Worm (Caenorhabditis elegans) whole organism, midembryonic: ENCODE measurements around the gene ipla-1.
A peak's percentile ranks its signal among the peaks of the same experiment; 100 is the strongest.

Source experiments
- T22C8.4 ChIP-seq: fragments of 200-800 bp; sonication (Bioruptor generic); IDR thresholded peaks from 2 replicates; pipeline ENCODE4 v1.3.6; 2022; ENCODE audit warnings: missing genetic modification characterization, missing compliant biosample characterization
- cog-1 ChIP-seq: sonication (generic microtip); optimal IDR thresholded peaks from 2 replicates; lab custom pipeline; 2016; ENCODE audit warnings: missing genetic modification characterization, missing compliant biosample characterization
- flt-1 ChIP-seq: fragments of 200-800 bp; sonication (Bioruptor generic); IDR thresholded peaks from 2 replicates; pipeline ENCODE4 v1.3.6; 2022; ENCODE audit warnings: missing genetic modification characterization, missing compliant biosample characterization
- klf-2 ChIP-seq: fragments of 200-800 bp; sonication (Bioruptor generic); conservative IDR thresholded peaks from 2 replicates; pipeline ENCODE4 v1.3.6; 2022; ENCODE audit warnings: missing genetic modification reagents, missing genetic modification characterization, missing compliant biosample characterization
- med-1 ChIP-seq: sonication (generic microtip); optimal IDR thresholded peaks from 2 replicates; lab custom pipeline; 2017; ENCODE audit warnings: missing genetic modification characterization, mild to moderate bottlenecking, missing compliant biosample characterization, antibody characterized with exemption, missing genetic modification reagents; ENCODE audit not compliant: insufficient read depth
- ref-1 ChIP-seq: fragments of 200-800 bp; sonication (Bioruptor generic); conservative IDR thresholded peaks from 2 replicates; pipeline ENCODE4 v1.3.6; 2022; ENCODE audit warnings: missing genetic modification reagents, missing genetic modification characterization, missing compliant biosample characterization
- tab-1 ChIP-seq: fragments of 200-800 bp; sonication (Bioruptor generic); IDR thresholded peaks from 2 replicates; pipeline ENCODE4 v1.3.6; 2022; ENCODE audit warnings: missing genetic modification characterization, missing compliant biosample characterization
- ztf-23 ChIP-seq: fragments of 200-800 bp; sonication (Bioruptor generic); IDR thresholded peaks from 2 replicates; pipeline ENCODE4 v1.3.6; 2022; ENCODE audit warnings: missing genetic modification reagents, missing genetic modification characterization, missing compliant biosample characterization
- ztf-29 ChIP-seq: fragments of 200-800 bp; sonication (Bioruptor generic); IDR thresholded peaks from 2 replicates; pipeline ENCODE4 v1.3.6; 2022; ENCODE audit warnings: missing genetic modification reagents, missing genetic modification characterization, missing compliant biosample characterization

The ipla-1 gene

DNA sequence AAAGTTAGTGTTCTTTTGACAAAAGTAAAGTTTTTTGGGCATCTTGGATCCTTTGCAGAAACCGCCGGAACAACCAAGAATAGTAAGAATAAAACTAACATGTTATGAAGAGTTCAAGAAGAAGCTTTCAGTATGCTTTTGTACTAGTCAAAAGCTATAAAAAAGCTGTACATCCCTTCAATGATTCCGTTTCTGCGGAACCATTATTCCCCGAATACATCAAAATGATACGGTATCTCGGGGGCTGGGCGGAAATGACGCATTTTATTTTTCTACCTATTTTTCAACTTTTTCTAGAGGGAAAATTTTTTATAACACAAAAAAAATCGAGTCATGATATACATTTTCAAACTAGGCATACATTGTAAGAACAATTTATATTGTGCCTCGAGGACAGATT is 18.5 kb upstream of the ipla-1 start, which contains the start of gene clec-138:
Gene clec-138 (minus strand): TSS at position 101 of the 400 bp plus-strand sequence.
- no peak for TF ChIP-seq T22C8.4 (GFP tag; lab: Robert Waterston, UW)
- no peak for TF ChIP-seq cog-1 (tag; lab: Kevin White, UChicago)
- TF ChIP-seq tab-1 (GFP tag; lab: Robert Waterston, UW) = no peak
- no peak for TF ChIP-seq ztf-29
- no peak for TF ChIP-seq ref-1 (GFP tag; lab: Robert Waterston, UW)

DNA sequence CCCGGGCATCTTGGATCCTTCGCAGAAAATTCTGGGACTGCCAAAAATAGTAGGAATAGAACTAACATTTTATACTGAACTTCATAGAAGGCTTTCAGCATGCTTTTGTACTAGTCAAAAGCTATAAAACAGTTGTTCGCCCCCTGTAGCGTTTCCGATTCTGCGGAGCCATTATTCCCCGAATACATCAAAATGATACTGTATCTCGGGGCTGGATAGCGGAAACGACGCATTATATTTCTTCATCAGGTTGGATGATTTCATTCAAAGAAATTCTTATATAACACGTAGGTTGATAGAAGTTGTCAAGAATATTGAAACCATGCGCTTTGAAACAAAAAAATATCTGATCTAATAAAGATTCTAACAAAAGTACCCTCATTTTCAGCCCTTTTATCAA is 16.8 kb upstream of the ipla-1 start, which contains the start of gene clec-137:
Gene clec-137 (minus strand): TSS at position 101 of the 400 bp plus-strand sequence.
- no peak for TF ChIP-seq cog-1 (tag; lab: Kevin White, UChicago)
- TF ChIP-seq ztf-29 = no peak
- no peak for TF ChIP-seq med-1 (GFP tag; lab: Kevin White, UChicago)
- no peak for TF ChIP-seq T22C8.4 (GFP tag; lab: Robert Waterston, UW)
- no peak for TF ChIP-seq flt-1 (GFP tag; lab: Robert Waterston, UW)

DNA sequence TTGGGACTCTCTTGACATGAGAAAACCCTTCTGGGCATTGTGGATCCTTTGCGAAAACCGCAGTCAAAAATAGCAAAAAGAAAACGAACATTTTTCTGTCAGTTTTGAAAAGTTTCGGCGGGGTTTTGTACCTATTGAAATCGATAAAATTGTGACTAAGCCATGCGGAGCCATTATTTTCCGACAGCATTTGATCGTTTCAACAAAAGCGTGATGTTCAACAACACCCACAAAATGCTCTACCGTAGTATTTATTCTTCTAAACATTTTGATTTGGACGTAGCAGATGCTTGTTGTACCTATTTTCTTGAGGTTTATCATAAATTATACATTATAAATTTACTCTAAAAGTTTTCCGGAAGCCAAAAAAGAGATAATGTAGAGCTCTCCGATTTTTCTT is 15.3 kb upstream of the ipla-1 start, which contains the start of gene clec-136:
Gene clec-136 (minus strand): TSS at position 101 of the 400 bp plus-strand sequence.
- TF ChIP-seq T22C8.4 (GFP tag; lab: Robert Waterston, UW) (no peak), cog-1 (tag; lab: Kevin White, UChicago) (no peak), flt-1 (GFP tag; lab: Robert Waterston, UW) (no peak), ztf-23 (GFP tag; lab: Robert Waterston, UW) (no peak), ztf-29 (no peak), tab-1 (GFP tag; lab: Robert Waterston, UW) (no peak), med-1 (GFP tag; lab: Kevin White, UChicago) (no peak), klf-2 (no peak), ref-1 (GFP tag; lab: Robert Waterston, UW) (no peak)

DNA sequence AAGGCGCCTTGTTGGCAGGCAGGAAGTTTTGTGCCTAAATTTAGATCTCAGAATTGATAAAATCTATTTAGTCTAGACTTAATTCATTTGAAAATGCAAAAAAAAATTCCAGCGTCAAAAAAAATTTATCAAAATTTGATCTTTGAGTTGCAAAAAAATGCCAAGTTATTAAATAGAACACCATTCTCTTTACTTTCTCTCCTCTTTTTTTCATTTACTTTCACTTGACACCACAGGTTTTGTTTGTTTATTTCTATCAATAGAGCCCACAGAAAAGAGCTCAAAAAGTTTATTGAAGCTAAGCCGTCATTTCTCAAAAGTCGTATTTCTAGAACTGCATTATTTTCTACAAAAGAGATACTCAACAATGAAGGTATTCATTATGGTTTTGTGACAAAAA is 11.5 kb upstream of the ipla-1 start, which contains the start of gene pqn-35:
Gene pqn-35 (plus strand): TSS at position 301 of the 400 bp plus-strand sequence.
- no peak for TF ChIP-seq tab-1 (GFP tag; lab: Robert Waterston, UW)
- TF ChIP-seq ztf-23 (GFP tag; lab: Robert Waterston, UW) = no peak
- no peak for TF ChIP-seq med-1 (GFP tag; lab: Kevin White, UChicago)
- no peak for TF ChIP-seq klf-2
- no peak for TF ChIP-seq ref-1 (GFP tag; lab: Robert Waterston, UW)
- TF ChIP-seq flt-1 (GFP tag; lab: Robert Waterston, UW) = no peak
- no peak for TF ChIP-seq ztf-29
- TF ChIP-seq cog-1 (tag; lab: Kevin White, UChicago) = no peak
- TF ChIP-seq T22C8.4 (GFP tag; lab: Robert Waterston, UW) = no peak

DNA sequence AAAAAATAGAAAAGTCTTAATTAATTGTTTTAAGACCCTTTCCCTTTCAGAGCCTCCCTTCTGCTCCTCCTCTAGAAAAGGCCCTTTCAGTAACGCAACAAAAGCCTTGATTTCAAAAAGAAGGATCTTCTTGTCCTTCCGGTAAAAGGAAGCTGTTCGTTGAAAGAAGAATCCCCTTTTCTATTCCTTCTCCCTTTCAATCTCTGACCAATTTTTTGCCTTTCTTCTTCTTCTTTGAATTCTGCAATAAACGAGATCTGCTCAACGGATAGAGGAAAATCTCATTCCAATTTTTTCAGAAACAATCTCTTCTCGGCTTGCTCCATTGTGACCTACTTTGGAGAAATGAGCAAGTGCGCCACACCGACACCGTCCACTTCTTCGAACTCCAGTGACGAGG is 6.9 kb upstream of the ipla-1 start, which contains the start of gene F35D11.3:
Gene F35D11.3 (plus strand): TSS at position 300 of the 400 bp plus-strand sequence.
- TF ChIP-seq flt-1 (GFP tag; lab: Robert Waterston, UW) (no peak), klf-2 (no peak), cog-1 (tag; lab: Kevin White, UChicago) (no peak), med-1 (GFP tag; lab: Kevin White, UChicago) (no peak), tab-1 (GFP tag; lab: Robert Waterston, UW) (no peak), T22C8.4 (GFP tag; lab: Robert Waterston, UW) (no peak), ztf-29 (no peak), ref-1 (GFP tag; lab: Robert Waterston, UW) (no peak), ztf-23 (GFP tag; lab: Robert Waterston, UW) (no peak)

DNA sequence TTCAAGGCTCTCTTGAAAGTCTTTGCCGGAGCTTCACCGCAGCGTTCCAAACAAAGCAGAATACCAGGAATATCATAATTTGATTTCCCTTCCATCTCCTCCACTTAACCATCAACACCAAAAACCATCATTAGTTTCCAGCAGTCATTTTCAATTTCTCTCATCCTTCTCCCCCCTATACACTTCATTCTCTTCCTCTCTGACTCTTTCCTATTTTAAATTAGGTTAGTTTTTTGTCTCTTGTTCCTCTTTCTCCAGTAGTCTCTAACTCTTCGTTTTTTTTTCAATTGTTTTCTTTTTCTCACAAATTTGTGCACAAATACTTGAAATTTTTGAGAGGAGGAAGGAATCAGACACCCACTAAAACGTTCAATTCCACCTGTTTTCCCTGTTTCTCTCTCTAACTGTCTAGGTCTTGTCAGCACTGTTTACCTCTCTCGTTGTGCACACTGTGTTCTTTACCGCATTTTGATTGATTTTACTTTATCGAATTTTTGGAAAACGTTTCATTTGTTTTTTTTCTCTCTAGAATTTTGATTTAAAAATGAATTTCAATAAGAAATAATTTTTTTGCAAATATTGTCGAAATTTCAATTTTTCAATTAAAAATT is 5.6 kb upstream of the ipla-1 start:
- no peak for TF ChIP-seq med-1 (GFP tag; lab: Kevin White, UChicago)
- no peak for TF ChIP-seq ztf-23 (GFP tag; lab: Robert Waterston, UW)
- no peak for TF ChIP-seq T22C8.4 (GFP tag; lab: Robert Waterston, UW)
- no peak for TF ChIP-seq cog-1 (tag; lab: Kevin White, UChicago)
- TF ChIP-seq ztf-29 = no peak
- TF ChIP-seq tab-1 (GFP tag; lab: Robert Waterston, UW) = no peak
- TF ChIP-seq klf-2 = no peak
- no peak for TF ChIP-seq ref-1 (GFP tag; lab: Robert Waterston, UW)
- TF ChIP-seq flt-1 (GFP tag; lab: Robert Waterston, UW) = no peak

DNA sequence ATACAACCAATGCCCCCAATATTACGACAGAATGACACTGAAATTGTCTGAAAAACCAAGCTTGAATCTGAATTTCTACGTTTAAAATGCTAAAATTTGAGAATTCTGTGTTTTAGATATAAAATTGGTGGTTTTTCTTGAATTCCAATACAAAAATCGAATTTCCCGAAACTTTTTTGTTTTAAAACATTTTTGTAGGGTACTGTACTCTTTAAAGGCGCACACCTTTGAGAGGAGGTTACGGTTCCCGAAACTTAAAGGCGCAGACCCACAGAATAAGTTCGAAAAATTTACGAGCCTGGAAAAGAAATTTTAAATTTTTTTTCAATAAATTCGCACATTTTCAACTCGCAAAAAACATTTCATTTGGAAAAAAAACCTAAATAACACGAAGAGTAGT is 3.5 kb upstream of the ipla-1 start:
- TF ChIP-seq ztf-23 (GFP tag; lab: Robert Waterston, UW) (no peak), T22C8.4 (GFP tag; lab: Robert Waterston, UW) (no peak), tab-1 (GFP tag; lab: Robert Waterston, UW) (no peak), flt-1 (GFP tag; lab: Robert Waterston, UW) (no peak), med-1 (GFP tag; lab: Kevin White, UChicago) (no peak), ztf-29 (no peak), klf-2 (no peak), cog-1 (tag; lab: Kevin White, UChicago) (no peak), ref-1 (GFP tag; lab: Robert Waterston, UW) (no peak)

DNA sequence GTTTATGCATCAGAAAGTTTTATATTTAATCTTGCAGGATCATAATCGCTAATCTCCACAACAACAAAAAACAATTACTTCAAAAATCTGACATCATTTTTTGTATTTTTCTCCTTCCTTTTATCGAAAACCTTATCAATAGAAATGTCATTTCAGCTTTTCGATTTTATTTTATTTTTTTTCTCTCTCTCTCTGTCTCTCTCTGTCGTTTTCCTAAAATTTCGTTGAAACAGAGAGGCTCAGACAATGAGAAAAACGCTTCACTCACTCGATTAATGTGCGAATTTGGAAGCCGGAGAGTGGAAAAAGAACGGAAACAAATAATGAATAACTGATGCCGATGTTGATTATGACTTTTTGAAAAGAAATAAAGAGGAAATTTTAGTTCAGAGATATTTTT is 3.0 kb upstream of the ipla-1 start:
- no peak for TF ChIP-seq klf-2

DNA sequence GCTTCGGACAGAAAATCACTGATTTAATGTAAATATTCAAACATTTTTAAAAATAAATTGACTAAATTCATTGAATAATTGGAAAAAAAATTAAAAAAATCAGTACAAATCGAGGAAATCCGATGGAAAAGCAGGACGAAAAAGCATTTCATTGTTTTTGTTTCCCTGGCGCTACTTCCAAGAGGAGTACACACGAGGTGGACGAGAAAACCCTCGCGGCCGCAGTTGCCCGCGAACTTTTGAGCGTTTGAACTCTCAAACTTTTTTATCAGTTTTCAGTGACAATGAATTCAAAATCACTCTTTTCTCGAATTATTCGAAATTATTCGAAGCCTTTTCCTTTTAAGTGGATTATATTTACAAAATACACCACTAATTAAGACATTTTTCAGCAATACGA is 1.9 kb upstream of the ipla-1 start, which contains the start of gene F35D11.4:
Gene F35D11.4 (plus strand): TSS at position 393 of the 400 bp plus-strand sequence.
- peak; percentile 67; the same call in 1 of the 2 replicates for TF ChIP-seq flt-1 (GFP tag; lab: Robert Waterston, UW)
- no peak for TF ChIP-seq T22C8.4 (GFP tag; lab: Robert Waterston, UW)

DNA sequence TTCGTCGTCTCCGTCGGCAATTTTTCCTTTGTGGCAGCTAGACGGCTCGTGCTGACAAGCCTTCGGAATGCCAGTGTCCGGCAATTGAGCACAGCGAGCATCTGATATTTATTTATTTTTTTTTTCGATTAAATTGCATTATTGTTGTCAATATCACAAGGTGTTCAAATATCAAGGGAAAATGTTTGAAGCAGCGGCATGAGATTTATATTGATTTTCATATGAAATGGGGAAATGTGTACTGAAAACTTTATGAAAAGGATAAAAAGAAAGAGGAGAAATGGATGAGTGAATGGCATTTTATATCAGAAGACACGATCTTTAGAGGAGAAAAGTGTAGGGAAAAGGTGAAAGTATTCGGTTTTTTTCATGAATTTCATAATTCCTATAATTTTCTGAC is 1.4 kb upstream of the ipla-1 start, which contains the start of gene coa-3:
Gene coa-3 (minus strand): TSS at position 101 of the 400 bp plus-strand sequence.
- TF ChIP-seq cog-1 (tag; lab: Kevin White, UChicago) = no peak
- TF ChIP-seq flt-1 (GFP tag; lab: Robert Waterston, UW) = no peak
- no peak for TF ChIP-seq ztf-29
